Worm (Caenorhabditis elegans) whole organism, early embryonic: Measurements from ENCODE around the gene rpl-26.

ENCODE experiments used
- B0310.2 ChIP-seq: sonication (generic microtip); optimal IDR thresholded peaks from 2 replicates; lab custom pipeline; 2016; ENCODE audit warnings: mild to moderate bottlenecking, missing genetic modification characterization, missing compliant biosample characterization
- F13C5.2 ChIP-seq: sonication (generic microtip); optimal IDR thresholded peaks from 2 replicates; lab custom pipeline; 2017; ENCODE audit warnings: mild to moderate bottlenecking, missing genetic modification characterization, inconsistent platforms, missing compliant biosample characterization
- aly-1 ChIP-seq: sonication (generic microtip); optimal IDR thresholded peaks from 2 replicates; lab custom pipeline; 2016; ENCODE audit warnings: missing genetic modification characterization, missing compliant biosample characterization
- ama-1 ChIP-seq: fragments of 150-350 bp; optimal IDR thresholded peaks from 2 replicates; lab custom pipeline; 2014
- ceh-13 ChIP-seq: fragments of 200-800 bp; sonication (Bioruptor generic); optimal IDR thresholded peaks from 2 replicates; lab custom pipeline; 2018; ENCODE audit warnings: mild to moderate bottlenecking, missing genetic modification characterization, missing compliant biosample characterization
- ceh-36 ChIP-seq: sonication (generic microtip); optimal IDR thresholded peaks from 2 replicates; lab custom pipeline; 2016; ENCODE audit warnings: missing genetic modification characterization, inconsistent platforms, missing compliant biosample characterization
- hmbx-1 ChIP-seq: sonication (generic microtip); optimal IDR thresholded peaks from 2 replicates; lab custom pipeline; 2016; ENCODE audit warnings: mild to moderate bottlenecking, missing genetic modification characterization, missing compliant biosample characterization
- hmg-4 ChIP-seq: fragments of 200-800 bp; sonication (Bioruptor generic); optimal IDR thresholded peaks from 2 replicates; lab custom pipeline; 2018; ENCODE audit warnings: mild to moderate bottlenecking, missing genetic modification characterization, missing compliant biosample characterization
- scrt-1 ChIP-seq: fragments of 200-800 bp; sonication (Bioruptor generic); IDR thresholded peaks from 2 replicates; pipeline ENCODE4 v1.3.6; 2022; ENCODE audit warnings: missing genetic modification characterization, missing compliant biosample characterization
- tbx-11 ChIP-seq: fragments of 200-800 bp; sonication (Bioruptor generic); IDR thresholded peaks from 2 replicates; pipeline ENCODE4 v1.3.6; 2022; ENCODE audit warnings: missing genetic modification characterization, missing compliant biosample characterization

DNA sequence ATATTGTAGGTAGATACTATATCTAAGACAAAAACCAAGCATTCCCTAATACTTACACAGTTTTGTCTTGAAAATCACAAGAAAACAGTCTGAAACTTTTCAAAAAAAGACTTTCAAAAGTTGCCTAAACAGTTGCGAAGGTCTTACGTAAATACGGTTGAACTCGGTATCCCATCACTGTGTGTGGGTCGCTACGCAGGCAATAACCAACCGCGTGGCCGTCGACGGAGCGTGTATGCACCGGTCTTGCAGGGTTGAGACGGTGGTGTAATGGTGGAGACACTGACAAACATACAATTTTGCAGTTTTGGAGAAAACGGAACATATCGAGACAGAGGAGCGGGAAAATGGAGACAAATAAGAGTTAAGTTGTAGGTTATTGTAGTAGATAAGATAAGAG is 41.4 kb upstream of the rpl-26 start, which contains the start of gene iff-2:
- no peak for TF ChIP-seq tbx-11 (GFP tag; lab: Robert Waterston, UW)
- no peak for TF ChIP-seq B0310.2
- TF ChIP-seq ama-1 (lab: Kevin White, UChicago) = no peak
- peak; percentile 69 for TF ChIP-seq aly-1 (tag; lab: Kevin White, UChicago)
- peak; percentile 9 for TF ChIP-seq ceh-36 (tag; lab: Kevin White, UChicago)
- TF ChIP-seq F13C5.2 (tag; lab: Kevin White, UChicago) = peak; percentile 95
- TF ChIP-seq hmg-4 (GFP tag; lab: Kevin White, UChicago) = peak; percentile 84
- no peak for TF ChIP-seq hmbx-1 (tag; lab: Kevin White, UChicago)
- no peak for TF ChIP-seq ceh-13 (GFP tag; lab: Kevin White, UChicago)
- TF ChIP-seq scrt-1 (GFP tag; lab: Robert Waterston, UW) = 0 out of 2 replicates have a peak, but pooled peaks have one; percentile 55
